Worm (Caenorhabditis elegans) whole organism, L1 larva: ENCODE data around the gene vps-53.

ENCODE experiments used
- C34B4.2 ChIP-seq: sonication (generic microtip); optimal IDR thresholded peaks from 2 replicates; lab custom pipeline; 2017; ENCODE audit warnings: mild to moderate bottlenecking, missing genetic modification characterization, missing compliant biosample characterization
- F16B12.6 ChIP-seq: fragments of 150-350 bp; optimal IDR thresholded peaks from 2 replicates; lab custom pipeline; 2014; ENCODE audit warnings: missing biosample characterization, missing genetic modification characterization
- Y116A8C.19 ChIP-seq: sonication (generic microtip); optimal IDR thresholded peaks from 2 replicates; lab custom pipeline; 2016; ENCODE audit warnings: missing compliant biosample characterization, missing genetic modification characterization, borderline replicate concordance
- aly-2 ChIP-seq: fragments of 150-350 bp; optimal IDR thresholded peaks from 2 replicates; lab custom pipeline; 2014; ENCODE audit warnings: missing biosample characterization, missing genetic modification characterization
- ama-1 ChIP-seq: fragments of 150-350 bp; optimal IDR thresholded peaks from 2 replicates; lab custom pipeline; 2014
- blmp-1 ChIP-seq: fragments of 150-350 bp; optimal IDR thresholded peaks from 2 replicates; lab custom pipeline; 2014; ENCODE audit warnings: missing biosample characterization, missing genetic modification characterization
- ceh-8 ChIP-seq: fragments of 200-800 bp; sonication (Bioruptor generic); optimal IDR thresholded peaks from 2 replicates; lab custom pipeline; 2018; ENCODE audit warnings: mild to moderate bottlenecking, missing genetic modification characterization, moderate library complexity, missing compliant biosample characterization
- ceh-82 ChIP-seq, 3 experiments: fragments of 150-350 bp in 1 of 3; sonication (generic microtip) in 2 of 3; optimal IDR thresholded peaks; 2 replicates each; lab custom pipeline; 2014 to 2017; ENCODE audit warnings: missing biosample characterization in 3 of 3, missing genetic modification characterization in 3 of 3
- ceh-90 ChIP-seq: sonication (generic microtip); optimal IDR thresholded peaks from 2 replicates; lab custom pipeline; 2016; ENCODE audit warnings: missing genetic modification characterization, missing compliant biosample characterization
- dsc-1 ChIP-seq: sonication (generic microtip); optimal IDR thresholded peaks from 2 replicates; lab custom pipeline; 2016; ENCODE audit warnings: mild to moderate bottlenecking, missing genetic modification characterization, missing compliant biosample characterization
- efl-1 ChIP-seq, 4 experiments: fragments of 150-350 bp; optimal IDR thresholded peaks in 3 of 4; peaks in 1 of 4; 1 replicate in 1 of 4; 2 replicates in 3 of 4; lab custom pipeline; 2014; ENCODE audit warnings: missing biosample characterization in 2 of 4, missing genetic modification characterization in 2 of 4, missing genetic modification reagents in 2 of 4
- egl-13 ChIP-seq: sonication (generic microtip); optimal IDR thresholded peaks from 2 replicates; lab custom pipeline; 2016; ENCODE audit warnings: missing genotype, missing genetic modification reagents, missing genetic modification characterization, missing compliant biosample characterization
- fkh-4 ChIP-seq: sonication (generic microtip); optimal IDR thresholded peaks from 2 replicates; lab custom pipeline; 2016; ENCODE audit warnings: missing compliant biosample characterization, missing genetic modification characterization, borderline replicate concordance
- grh-1 ChIP-seq: fragments of 200-800 bp; sonication (Bioruptor generic); IDR thresholded peaks from 2 replicates; pipeline ENCODE4 v1.3.6; 2022; ENCODE audit warnings: missing genetic modification reagents, missing genetic modification characterization, missing compliant biosample characterization
- hpl-2 ChIP-seq: fragments of 150-350 bp; optimal IDR thresholded peaks from 2 replicates; lab custom pipeline; 2014; ENCODE audit warnings: missing biosample characterization, missing genetic modification reagents, missing genetic modification characterization
- irx-1 ChIP-seq: sonication (generic microtip); optimal IDR thresholded peaks from 2 replicates; lab custom pipeline; 2016; ENCODE audit warnings: missing genetic modification characterization, missing compliant biosample characterization
- jun-1 ChIP-seq: fragments of 150-350 bp; optimal IDR thresholded peaks from 2 replicates; lab custom pipeline; 2014; ENCODE audit warnings: missing biosample characterization, missing genetic modification reagents, missing genetic modification characterization
- lin-13 ChIP-seq: fragments of 150-350 bp; optimal IDR thresholded peaks from 2 replicates; lab custom pipeline; 2014; ENCODE audit warnings: missing biosample characterization, missing genetic modification reagents, missing genetic modification characterization
- lin-14 ChIP-seq: fragments of 200-800 bp; sonication (Bioruptor generic); optimal IDR thresholded peaks from 2 replicates; lab custom pipeline; 2018; ENCODE audit warnings: mild to moderate bottlenecking, missing genetic modification characterization, moderate library complexity, missing compliant biosample characterization
- lin-15B ChIP-seq: fragments of 150-350 bp; sonication (generic microtip); optimal IDR thresholded peaks from 3 replicates; lab custom pipeline; 2014; ENCODE audit warnings: missing biosample characterization, missing genetic modification characterization
- lin-39 ChIP-seq: fragments of 150-350 bp; optimal IDR thresholded peaks from 2 replicates; lab custom pipeline; 2014; ENCODE audit warnings: missing biosample characterization, missing genetic modification reagents, missing genetic modification characterization
- lsy-2 ChIP-seq, 2 experiments: fragments of 150-350 bp; optimal IDR thresholded peaks; 2 replicates each; lab custom pipeline; 2014; ENCODE audit warnings: missing biosample characterization in 2 of 2, missing genetic modification characterization in 2 of 2
- mab-9 ChIP-seq: fragments of 200-800 bp; sonication (Bioruptor generic); IDR thresholded peaks from 2 replicates; pipeline ENCODE4 v1.3.6; 2022; ENCODE audit warnings: missing genetic modification reagents, missing genetic modification characterization, missing compliant biosample characterization
- mef-2 ChIP-seq: fragments of 150-350 bp; optimal IDR thresholded peaks from 2 replicates; lab custom pipeline; 2014; ENCODE audit warnings: missing biosample characterization, missing genetic modification characterization
- mep-1 ChIP-seq: fragments of 150-350 bp; optimal IDR thresholded peaks from 2 replicates; lab custom pipeline; 2014; ENCODE audit warnings: missing biosample characterization, missing genetic modification characterization
- nhr-19 ChIP-seq: fragments of 200-800 bp; sonication (Bioruptor generic); conservative IDR thresholded peaks from 2 replicates; pipeline ENCODE4 v1.3.6; 2022; ENCODE audit warnings: missing genetic modification characterization, missing compliant biosample characterization
- nhr-20 ChIP-seq: sonication (generic microtip); optimal IDR thresholded peaks from 2 replicates; lab custom pipeline; 2016; ENCODE audit warnings: mild to moderate bottlenecking, missing genetic modification characterization, missing compliant biosample characterization
- nhr-76 ChIP-seq: sonication (generic microtip); optimal IDR thresholded peaks from 2 replicates; lab custom pipeline; 2017; ENCODE audit warnings: missing biosample characterization, missing genetic modification characterization
- nhr-77 ChIP-seq: fragments of 150-350 bp; optimal IDR thresholded peaks from 2 replicates; lab custom pipeline; 2014; ENCODE audit warnings: missing biosample characterization, missing genetic modification characterization
- nhr-85 ChIP-seq: sonication (generic microtip); peaks from one replicate; lab custom pipeline; 2016; ENCODE audit warnings: missing genetic modification characterization, inconsistent platforms, missing compliant biosample characterization
- nhr-90 ChIP-seq: sonication (generic microtip); optimal IDR thresholded peaks from 2 replicates; lab custom pipeline; 2016; ENCODE audit warnings: mild to moderate bottlenecking, missing genetic modification characterization, missing compliant biosample characterization; ENCODE audit not compliant: poor library complexity
- pag-3 ChIP-seq: sonication (generic microtip); optimal IDR thresholded peaks from 2 replicates; lab custom pipeline; 2017; ENCODE audit warnings: missing genetic modification characterization, mild to moderate bottlenecking, missing compliant biosample characterization, antibody characterized with exemption, borderline replicate concordance; ENCODE audit not compliant: insufficient read depth
- snpc-4 ChIP-seq: fragments of 150-350 bp; optimal IDR thresholded peaks from 2 replicates; lab custom pipeline; 2014; ENCODE audit warnings: missing biosample characterization, missing genetic modification characterization
- sptf-1 ChIP-seq: fragments of 150-350 bp; optimal IDR thresholded peaks from 2 replicates; lab custom pipeline; 2014; ENCODE audit warnings: missing biosample characterization, missing genetic modification characterization
- sup-37 ChIP-seq: fragments of 200-800 bp; sonication (Bioruptor generic); optimal IDR thresholded peaks from 2 replicates; lab custom pipeline; 2018; ENCODE audit warnings: mild to moderate bottlenecking, missing genetic modification characterization, missing compliant biosample characterization
- unc-130 ChIP-seq: fragments of 150-350 bp; optimal IDR thresholded peaks from 2 replicates; lab custom pipeline; 2017; ENCODE audit warnings: missing biosample characterization, missing genetic modification characterization, inconsistent platforms
- unc-30 ChIP-seq: sonication (generic microtip); optimal IDR thresholded peaks from 2 replicates; lab custom pipeline; 2017; ENCODE audit warnings: missing biosample characterization, missing genetic modification characterization
- unc-62 ChIP-seq: fragments of 150-350 bp; optimal IDR thresholded peaks from 2 replicates; lab custom pipeline; 2014; ENCODE audit warnings: missing biosample characterization, missing genetic modification reagents, missing genetic modification characterization
- unc-86 ChIP-seq: sonication (generic microtip); optimal IDR thresholded peaks from 2 replicates; lab custom pipeline; 2016; ENCODE audit warnings: missing genetic modification characterization, missing compliant biosample characterization
- zag-1 ChIP-seq: fragments of 150-350 bp; optimal IDR thresholded peaks from 2 replicates; lab custom pipeline; 2014; ENCODE audit warnings: missing biosample characterization, missing genetic modification characterization
- ztf-11 ChIP-seq, 2 experiments: sonication (generic microtip); optimal IDR thresholded peaks; 2 replicates each; lab custom pipeline; 2016 to 2017; ENCODE audit warnings: missing genetic modification characterization in 2 of 2, missing biosample characterization in 1 of 2, missing compliant biosample characterization in 1 of 2
- ztf-4 ChIP-seq: fragments of 150-350 bp; optimal IDR thresholded peaks from 2 replicates; lab custom pipeline; 2014; ENCODE audit warnings: missing biosample characterization, missing genetic modification characterization

Gene vps-53

ce11 chrIII:9711163-9711562, 46.2 kb downstream of the vps-53 start:
- no peak for TF ChIP-seq lin-39
- TF ChIP-seq ceh-82 (tag; optimal IDR thresholded peaks at IDR 0.05; lab: Kevin White, UChicago) = no peak
- no peak for TF ChIP-seq pag-3
- TF ChIP-seq ztf-11 (tag; optimal IDR thresholded peaks at IDR 0.05; lab: Kevin White, UChicago) = no peak
- no peak for TF ChIP-seq egl-13 (tag; lab: Kevin White, UChicago)
- TF ChIP-seq Y116A8C.19 (tag; lab: Kevin White, UChicago) = no peak
- no peak for TF ChIP-seq ztf-4 (tag; lab: Kevin White, UChicago)
- no peak for TF ChIP-seq unc-86 (tag; lab: Kevin White, UChicago)
- TF ChIP-seq lin-15B = no peak
- no peak for TF ChIP-seq nhr-76 (tag; lab: Kevin White, UChicago)
- no peak for TF ChIP-seq nhr-85 (tag; lab: Kevin White, UChicago)
- no peak for TF ChIP-seq zag-1 (tag; lab: Kevin White, UChicago)
- no peak for TF ChIP-seq ceh-90
- TF ChIP-seq, all 84 proteins: peak for 0

ce11 chrIII:9705157-9705905, 52.0 kb downstream of the vps-53 start:
- peak; percentile 41 for TF ChIP-seq blmp-1 (tag; lab: Kevin White, UChicago)
- TF ChIP-seq nhr-19 = no peak

DNA sequence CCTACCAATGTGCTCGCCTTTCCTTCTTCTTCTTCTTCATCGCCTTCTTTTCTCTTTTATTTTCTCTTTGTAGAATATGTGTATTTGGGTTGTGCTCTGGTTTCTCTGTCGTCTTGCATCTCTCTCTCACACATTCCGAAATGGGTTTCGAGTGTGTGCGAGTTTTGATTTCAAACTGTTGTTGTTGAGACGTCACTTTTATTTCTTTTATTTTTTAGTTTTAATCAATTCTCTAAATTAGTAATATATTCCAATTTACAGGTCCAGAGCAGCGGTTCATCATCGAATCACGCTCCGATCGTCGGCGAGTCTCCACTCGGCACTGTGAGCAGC, 52.7 kb downstream of the vps-53 start:
- TF ChIP-seq grh-1 (no peak), efl-1 (optimal IDR thresholded peaks at IDR 0.05; lab: Kevin White, UChicago) (no peak), efl-1 (GFP tag; optimal IDR thresholded peaks at IDR 0.05 in 1 of 2; lab: Kevin White, UChicago) (peak in 1 of 2 experiments; percentile 51), lin-14 (GFP tag; lab: Kevin White, UChicago) (peak; percentile 1), hpl-2 (GFP tag; lab: Kevin White, UChicago) (no peak), ztf-11 (tag; optimal IDR thresholded peaks at IDR 0.05; lab: Kevin White, UChicago) (no peak), mef-2 (tag; lab: Kevin White, UChicago) (no peak)

- TF ChIP-seq unc-30 (no peak), fkh-4 (tag; lab: Kevin White, UChicago) (no peak), nhr-20 (tag; lab: Kevin White, UChicago) (peak; percentile 24), ceh-8 (GFP tag; lab: Kevin White, UChicago) (peak; percentile 70), sptf-1 (tag; lab: Kevin White, UChicago) (no peak), mab-9 (GFP tag; lab: Robert Waterston, UW) (peak; percentile 31; the same call in 1 of the 2 replicates), irx-1 (tag; lab: Kevin White, UChicago) (no peak), nhr-85 (tag; lab: Kevin White, UChicago) (peak; percentile 47), nhr-19 (0 out of 2 replicates have a peak, but pooled peaks have one; percentile 8), hpl-2 (GFP tag; lab: Kevin White, UChicago) (no peak), grh-1 (no peak), unc-130 (no peak), nhr-90 (tag; lab: Kevin White, UChicago) (no peak), mep-1 (peak; percentile 55), dsc-1 (tag; lab: Kevin White, UChicago) (peak; percentile 76), lin-14 (GFP tag; lab: Kevin White, UChicago) (peak; percentile 89), C34B4.2 (tag; lab: Kevin White, UChicago) (no peak), ceh-82 (tag; optimal IDR thresholded peaks at IDR 0.05; lab: Kevin White, UChicago) (peak in 2 of 3 experiments; percentile 2 to 31), ama-1 (lab: Kevin White, UChicago) (no peak), ztf-11 (tag; optimal IDR thresholded peaks at IDR 0.05; lab: Kevin White, UChicago) (peak in 1 of 2 experiments; percentile 40), sup-37 (GFP tag; lab: Kevin White, UChicago) (no peak), lsy-2 (tag; optimal IDR thresholded peaks at IDR 0.05; lab: Kevin White, UChicago) (peak in 1 of 2 experiments; percentile 67), nhr-77 (tag; lab: Kevin White, UChicago) (no peak), pag-3 (no peak), blmp-1 (tag; lab: Kevin White, UChicago) (peak; percentile 90), aly-2 (no peak), F16B12.6 (tag; lab: Kevin White, UChicago) (peak; percentile 14), snpc-4 (tag; lab: Kevin White, UChicago) (no peak), zag-1 (tag; lab: Kevin White, UChicago) (no peak), egl-13 (tag; lab: Kevin White, UChicago) (peak; percentile 30), lin-13 (GFP tag; lab: Kevin White, UChicago) (peak; percentile 40), nhr-76 (tag; lab: Kevin White, UChicago) (no peak), unc-62 (no peak), jun-1 (tag; lab: Kevin White, UChicago) (no peak)
Measured at ce11 chrIII:9703747-9704605, 53.3 kb downstream of the vps-53 start.
